Worm (Caenorhabditis elegans): ENCODE data around the gene T14G11.1.

ce11 chrX:2694725-2695124, 5.9 kb downstream of the T14G11.1 start, which contains the start of gene T02C5.1:
- TF ChIP-seq flt-1 (GFP tag; IDR thresholded peaks at IDR 0.05) (no peak), klf-2 (GFP tag; conservative IDR thresholded peaks at IDR 0.05) (no peak), ztf-23 (GFP tag; IDR thresholded peaks at IDR 0.05) (no peak), ztf-29 (GFP tag; IDR thresholded peaks at IDR 0.05) (no peak)
